Fruit fly (Drosophila melanogaster): ENCODE data around the gene CG43707.

The CG43707 gene

dm6 chr2L:3771109-3772067, 14.3 kb downstream of the CG43707 start, which contains the start of gene bowl (continued):
- peak; percentile 60 for TF ChIP-seq Mio (GFP tag; optimal IDR thresholded peaks at IDR 0.05)

dm6 chr2L:3772068-3772428, 15.0 kb downstream of the CG43707 start:
- TF ChIP-seq Dfd (GFP tag; optimal IDR thresholded peaks at IDR 0.05), result peak; percentile 4
- no peak for TF ChIP-seq usp (GFP tag; optimal IDR thresholded peaks at IDR 0.05)

- TF ChIP-seq CrebA (GFP tag; optimal IDR thresholded peaks at IDR 0.05; ENCODE audit: borderline replicate concordance), result peak; percentile 74
- peak; percentile 27 for TF ChIP-seq brk (GFP tag; optimal IDR thresholded peaks at IDR 0.05)
- TF ChIP-seq Vsx2 (GFP tag; optimal IDR thresholded peaks at IDR 0.05; ENCODE audit: partially characterized antibody), result peak; percentile 85
- TF ChIP-seq Mio (GFP tag; optimal IDR thresholded peaks at IDR 0.05), result no peak
- no peak for TF ChIP-seq GATAd (GFP tag; optimal IDR thresholded peaks at IDR 0.05)
- no peak for TF ChIP-seq Dif (GFP tag; optimal IDR thresholded peaks at IDR 0.05; ENCODE audit: partially characterized antibody)
- no peak for TF ChIP-seq CG9705 (GFP tag; optimal IDR thresholded peaks at IDR 0.05)
These were observed 15.5 kb downstream of the CG43707 start for dm6 chr2L:3772599-3772936.

dm6 chr2L:3772937-3773623, 16.0 kb downstream of the CG43707 start:
- TF ChIP-seq CrebA (GFP tag; optimal IDR thresholded peaks at IDR 0.05; ENCODE audit: borderline replicate concordance) (no peak), lola (GFP tag; optimal IDR thresholded peaks at IDR 0.05) (no peak), CG9705 (GFP tag; optimal IDR thresholded peaks at IDR 0.05) (peak; percentile 21), Hr78 (GFP tag; optimal IDR thresholded peaks at IDR 0.05) (no peak), sv (GFP tag; optimal IDR thresholded peaks at IDR 0.05) (peak; percentile 41), GATAd (GFP tag; optimal IDR thresholded peaks at IDR 0.05) (no peak), jim (GFP tag; optimal IDR thresholded peaks at IDR 0.05) (no peak), Hr83 (GFP tag; optimal IDR thresholded peaks at IDR 0.05; ENCODE audit: poor library complexity, severe bottlenecking) (peak; percentile 81), dl (GFP tag; optimal IDR thresholded peaks at IDR 0.05; ENCODE audit: insufficient read depth in 1 of 2, partially characterized antibody in 2 of 2) (peak in 1 of 2 experiments; percentile 50), Dif (GFP tag; optimal IDR thresholded peaks at IDR 0.05; ENCODE audit: partially characterized antibody) (peak; percentile 56), fru (GFP tag; optimal IDR thresholded peaks at IDR 0.05) (peak; percentile 71), psq (GFP tag; optimal IDR thresholded peaks at IDR 0.05) (peak; percentile 91), Rel (GFP tag; optimal IDR thresholded peaks at IDR 0.05) (peak; percentile 59), Rel (tag; optimal IDR thresholded peaks at IDR 0.05) (peak; percentile 3), N (GFP tag; optimal IDR thresholded peaks at IDR 0.05) (no peak), tai (GFP tag; optimal IDR thresholded peaks at IDR 0.05) (no peak), Mio (GFP tag; optimal IDR thresholded peaks at IDR 0.05) (no peak), Jra (GFP tag; optimal IDR thresholded peaks at IDR 0.05) (peak; percentile 19), h (GFP tag; optimal IDR thresholded peaks at IDR 0.05) (peak; percentile 81), rgr (GFP tag; optimal IDR thresholded peaks at IDR 0.05) (peak; percentile 71), Sp1 (GFP tag; optimal IDR thresholded peaks at IDR 0.05) (peak; percentile 84), Vsx2 (GFP tag; optimal IDR thresholded peaks at IDR 0.05; ENCODE audit: partially characterized antibody) (no peak), sage (GFP tag; optimal IDR thresholded peaks at IDR 0.05) (no peak), Myc (optimal IDR thresholded peaks at IDR 0.05) (no peak), foxo (GFP tag; optimal IDR thresholded peaks at IDR 0.05) (peak in 1 of 2 experiments; percentile 81), HLH106 (tag; optimal IDR thresholded peaks at IDR 0.05) (peak; percentile 68), Abd-B (GFP tag; optimal IDR thresholded peaks at IDR 0.05) (no peak), ey (GFP tag; optimal IDR thresholded peaks at IDR 0.05) (peak; percentile 73), pan (optimal IDR thresholded peaks at IDR 0.05) (no peak), br (GFP tag; optimal IDR thresholded peaks at IDR 0.05) (peak; percentile 67), brk (GFP tag; optimal IDR thresholded peaks at IDR 0.05) (peak; percentile 42), dsf (GFP tag; optimal IDR thresholded peaks at IDR 0.05; ENCODE audit: borderline replicate concordance) (no peak), Hnf4 (GFP tag; optimal IDR thresholded peaks at IDR 0.05) (no peak), CG32264 (GFP tag; optimal IDR thresholded peaks at IDR 0.05) (no peak), dmrt93B (GFP tag; optimal IDR thresholded peaks at IDR 0.05) (peak; percentile 51), woc (GFP tag; optimal IDR thresholded peaks at IDR 0.05) (peak; percentile 81), OdsH (GFP tag; optimal IDR thresholded peaks at IDR 0.05) (peak; percentile 76), usp (GFP tag; optimal IDR thresholded peaks at IDR 0.05) (no peak), Dfd (GFP tag; optimal IDR thresholded peaks at IDR 0.05) (no peak)
